Worm (Caenorhabditis elegans) whole organism, L2 larva: Measurements from ENCODE around the gene F21G4.5.
A peak's percentile ranks its signal among the peaks of the same experiment; 100 is the strongest.

ENCODE experiments used
- R02D3.7 ChIP-seq: fragments of 150-350 bp; optimal IDR thresholded peaks from 2 replicates; lab custom pipeline; 2014; ENCODE audit warnings: missing biosample characterization, missing genetic modification characterization
- aly-2 ChIP-seq: fragments of 150-350 bp; optimal IDR thresholded peaks from 2 replicates; lab custom pipeline; 2014; ENCODE audit warnings: missing biosample characterization, missing genetic modification characterization
- blmp-1 ChIP-seq: sonication (generic microtip); optimal IDR thresholded peaks from 2 replicates; lab custom pipeline; 2017; ENCODE audit warnings: missing genetic modification characterization, mild to moderate bottlenecking, missing compliant biosample characterization, antibody characterized with exemption, moderate library complexity; ENCODE audit not compliant: insufficient read depth
- egl-27 ChIP-seq: sonication (generic microtip); optimal IDR thresholded peaks from 3 replicates; lab custom pipeline; 2017; ENCODE audit warnings: missing biosample characterization, missing genetic modification reagents, missing genetic modification characterization
- elt-3 ChIP-seq: sonication (generic microtip); optimal IDR thresholded peaks from 2 replicates; lab custom pipeline; 2017; ENCODE audit warnings: missing biosample characterization, missing genetic modification characterization
- gmeb-1 ChIP-seq: fragments of 150-350 bp; optimal IDR thresholded peaks from 2 replicates; lab custom pipeline; 2014; ENCODE audit warnings: missing biosample characterization, missing genetic modification characterization
- lsy-2 ChIP-seq, 2 experiments: fragments of 150-350 bp in 1 of 2; sonication (generic microtip) in 1 of 2; optimal IDR thresholded peaks; 2 replicates each; lab custom pipeline; 2014 to 2017; ENCODE audit warnings: missing biosample characterization in 2 of 2, missing genetic modification characterization in 2 of 2
- nhr-12 ChIP-seq: fragments of 150-350 bp; optimal IDR thresholded peaks from 2 replicates; lab custom pipeline; 2014; ENCODE audit warnings: missing biosample characterization, missing genetic modification characterization
- nhr-237 ChIP-seq: fragments of 150-350 bp; optimal IDR thresholded peaks from 2 replicates; lab custom pipeline; 2014; ENCODE audit warnings: missing biosample characterization, missing genetic modification characterization
- nhr-25 ChIP-seq: fragments of 150-350 bp; sonication (generic microtip); optimal IDR thresholded peaks from 3 replicates; lab custom pipeline; 2014; ENCODE audit warnings: missing biosample characterization, missing genetic modification characterization
- unc-62 ChIP-seq: fragments of 150-350 bp; optimal IDR thresholded peaks from 2 replicates; lab custom pipeline; 2014; ENCODE audit warnings: missing biosample characterization, missing genetic modification reagents, missing genetic modification characterization

- TF ChIP-seq blmp-1 (peak; percentile 40), nhr-12 (tag; lab: Kevin White, UChicago) (no peak), aly-2 (tag; lab: Kevin White, UChicago) (no peak), unc-62 (GFP tag; lab: Kevin White, UChicago) (no peak), gmeb-1 (peak; percentile 48), R02D3.7 (tag; lab: Kevin White, UChicago) (no peak), nhr-25 (tag; lab: Kevin White, UChicago) (peak; percentile 87), nhr-237 (tag; lab: Kevin White, UChicago) (no peak), lsy-2 (tag; optimal IDR thresholded peaks at IDR 0.05; lab: Kevin White, UChicago) (peak; percentile 42 to 67), elt-3 (no peak), egl-27 (tag; lab: Kevin White, UChicago) (peak; percentile 68)
These were observed 26.4 kb downstream of the F21G4.5 start, which contains the start of gene tsp-21 for ce11 chrX:9932226-9932773.
